Worm (Caenorhabditis elegans) whole organism, L1 larva: Measurements from ENCODE around the gene F26A1.19.

Experiments
- C04F5.9 ChIP-seq: sonication (generic microtip); optimal IDR thresholded peaks from 2 replicates; lab custom pipeline; 2016; ENCODE audit warnings: missing genetic modification characterization, missing compliant biosample characterization
- aly-2 ChIP-seq: fragments of 150-350 bp; optimal IDR thresholded peaks from 2 replicates; lab custom pipeline; 2014; ENCODE audit warnings: missing biosample characterization, missing genetic modification characterization
- ceh-82 ChIP-seq, 3 experiments: fragments of 150-350 bp in 1 of 3; sonication (generic microtip) in 2 of 3; optimal IDR thresholded peaks; 2 replicates each; lab custom pipeline; 2014 to 2017; ENCODE audit warnings: missing biosample characterization in 3 of 3, missing genetic modification characterization in 3 of 3
- ces-1 ChIP-seq: fragments of 150-350 bp; optimal IDR thresholded peaks from 2 replicates; lab custom pipeline; 2014; ENCODE audit warnings: missing biosample characterization, missing genetic modification reagents, missing genetic modification characterization
- nhr-12 ChIP-seq: sonication (generic microtip); optimal IDR thresholded peaks from 2 replicates; lab custom pipeline; 2017; ENCODE audit warnings: missing biosample characterization, missing genetic modification characterization
- nhr-19 ChIP-seq: fragments of 200-800 bp; sonication (Bioruptor generic); conservative IDR thresholded peaks from 2 replicates; pipeline ENCODE4 v1.3.6; 2022; ENCODE audit warnings: missing genetic modification characterization, missing compliant biosample characterization
- nhr-77 ChIP-seq: fragments of 150-350 bp; optimal IDR thresholded peaks from 2 replicates; lab custom pipeline; 2014; ENCODE audit warnings: missing biosample characterization, missing genetic modification characterization
- tlp-1 ChIP-seq: fragments of 150-350 bp; optimal IDR thresholded peaks from 2 replicates; lab custom pipeline; 2014; ENCODE audit warnings: missing biosample characterization, missing genetic modification characterization
- unc-62 ChIP-seq: fragments of 150-350 bp; optimal IDR thresholded peaks from 2 replicates; lab custom pipeline; 2014; ENCODE audit warnings: missing biosample characterization, missing genetic modification reagents, missing genetic modification characterization
- vab-15 ChIP-seq: sonication (generic microtip); optimal IDR thresholded peaks from 2 replicates; lab custom pipeline; 2017; ENCODE audit warnings: missing genotype, mild to moderate bottlenecking, missing genetic modification characterization, missing compliant biosample characterization
- zag-1 ChIP-seq: fragments of 150-350 bp; optimal IDR thresholded peaks from 2 replicates; lab custom pipeline; 2014; ENCODE audit warnings: missing biosample characterization, missing genetic modification characterization

DNA sequence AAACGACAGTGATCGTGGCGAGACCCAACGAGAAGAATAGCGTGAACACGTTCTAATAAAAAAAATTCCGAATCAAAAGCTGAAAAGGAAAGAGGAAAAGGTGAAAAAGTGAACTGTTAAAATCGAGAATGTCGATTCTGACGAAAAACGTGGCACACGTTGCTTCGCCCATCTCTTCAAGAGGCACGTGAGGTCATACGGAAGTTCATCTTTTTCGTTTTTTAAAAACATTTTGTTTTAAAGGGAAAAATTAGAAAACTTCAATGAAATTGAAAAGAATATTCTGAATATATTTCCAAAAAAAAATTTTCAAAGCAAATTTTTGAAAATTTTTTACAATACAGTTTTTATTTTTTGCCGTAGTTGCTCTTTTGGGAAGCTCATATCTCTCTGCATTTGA is 26.3 kb upstream of the F26A1.19 start, which contains the start of gene C38D4.7:
- TF ChIP-seq aly-2 (tag; lab: Kevin White, UChicago) (no peak), nhr-12 (tag; lab: Kevin White, UChicago) (no peak), nhr-77 (no peak), vab-15 (tag; lab: Kevin White, UChicago) (no peak), ceh-82 (tag; optimal IDR thresholded peaks at IDR 0.05; lab: Kevin White, UChicago) (no peak), ces-1 (GFP tag; lab: Kevin White, UChicago) (no peak), tlp-1 (tag; lab: Kevin White, UChicago) (no peak), unc-62 (GFP tag; lab: Kevin White, UChicago) (no peak), C04F5.9 (tag; lab: Kevin White, UChicago) (no peak), zag-1 (tag; lab: Kevin White, UChicago) (no peak), nhr-19 (GFP tag; lab: Robert Waterston, UW) (no peak)
